Fruit fly (Drosophila melanogaster) whole organism, embryonic: Measurements from ENCODE around the gene Rtc1.
A peak's percentile ranks its signal among the peaks of the same experiment; 100 is the strongest.

Source experiments
- ATbp ChIP-seq: fragments of 200-800 bp; sonication (Bioruptor generic); optimal IDR thresholded peaks from 2 replicates; lab custom pipeline; 2017; ENCODE audit warnings: missing biosample characterization, mild to moderate bottlenecking, missing genetic modification characterization, missing genetic modification reagents
- C15 ChIP-seq: fragments of 200-800 bp; sonication (Bioruptor generic); IDR thresholded peaks from 3 replicates; pipeline ENCODE4 v1.3.6; 2022; ENCODE audit warnings: missing biosample characterization, missing genetic modification characterization
- CG10147 ChIP-seq: fragments of 200-800 bp; sonication (Bioruptor generic); optimal IDR thresholded peaks from 2 replicates; lab custom pipeline; 2019; ENCODE audit warnings: missing biosample characterization, mild to moderate bottlenecking, missing genetic modification characterization, moderate library complexity
- CG10462 ChIP-seq: fragments of 200-800 bp; sonication (Bioruptor generic); optimal IDR thresholded peaks from 2 replicates; lab custom pipeline; 2016; ENCODE audit warnings: missing biosample characterization, missing genetic modification characterization
- CG12236 ChIP-seq: fragments of 200-800 bp; sonication (Bioruptor generic); optimal IDR thresholded peaks from 2 replicates; lab custom pipeline; 2016; ENCODE audit warnings: missing biosample characterization, missing genetic modification characterization
- CG13894 ChIP-seq: fragments of 200-800 bp; sonication (Bioruptor generic); optimal IDR thresholded peaks from 3 replicates; lab custom pipeline; 2018; ENCODE audit warnings: missing biosample characterization, mild to moderate bottlenecking, missing genetic modification characterization, moderate library complexity
- CG14014 ChIP-seq: fragments of 200-800 bp; sonication (Bioruptor generic); IDR thresholded peaks from 2 replicates; pipeline ENCODE4 v1.3.6; 2022; ENCODE audit warnings: missing biosample characterization, missing genetic modification characterization
- CG15011 ChIP-seq: fragments of 200-800 bp; sonication (Bioruptor generic); optimal IDR thresholded peaks from 3 replicates; lab custom pipeline; 2018; ENCODE audit warnings: missing biosample characterization, mild to moderate bottlenecking, missing genetic modification characterization
- CG1602 ChIP-seq: fragments of 200-800 bp; sonication (Bioruptor generic); optimal IDR thresholded peaks from 3 replicates; lab custom pipeline; 2016; ENCODE audit warnings: missing biosample characterization, missing genetic modification characterization
- CG1603 ChIP-seq: fragments of 200-800 bp; sonication (Bioruptor generic); optimal IDR thresholded peaks from 2 replicates; lab custom pipeline; 2019; ENCODE audit warnings: missing biosample characterization, mild to moderate bottlenecking, missing genetic modification characterization, moderate library complexity
- CG17361 ChIP-seq: fragments of 200-800 bp; sonication (Bioruptor generic); IDR thresholded peaks from 3 replicates; pipeline ENCODE4 v1.3.6; 2022; ENCODE audit warnings: missing biosample characterization, missing genetic modification characterization
- CG18619 ChIP-seq: fragments of 200-800 bp; sonication (Bioruptor generic); optimal IDR thresholded peaks from 3 replicates; lab custom pipeline; 2017; ENCODE audit warnings: missing biosample characterization, mild to moderate bottlenecking, missing genetic modification characterization
- CG2678 ChIP-seq: fragments of 200-800 bp; sonication (Bioruptor generic); optimal IDR thresholded peaks from 3 replicates; lab custom pipeline; 2019; ENCODE audit warnings: missing biosample characterization, mild to moderate bottlenecking, missing genetic modification characterization, moderate library complexity
- CG33557 ChIP-seq: fragments of 200-800 bp; sonication (Bioruptor generic); optimal IDR thresholded peaks from 2 replicates; lab custom pipeline; 2019; ENCODE audit warnings: missing biosample characterization, mild to moderate bottlenecking, missing genetic modification characterization, moderate library complexity
- CG34376 ChIP-seq: fragments of 200-800 bp; sonication (Bioruptor generic); optimal IDR thresholded peaks from 2 replicates; lab custom pipeline; 2018; ENCODE audit warnings: missing biosample characterization, mild to moderate bottlenecking, missing genetic modification characterization
- CG3726 ChIP-seq: fragments of 200-800 bp; sonication (Bioruptor generic); IDR thresholded peaks from 3 replicates; pipeline ENCODE4, ENCODE4 v1.3.6; 2022; ENCODE audit warnings: missing biosample characterization, missing genetic modification characterization
- CG3995 ChIP-seq: fragments of 200-800 bp; sonication (Bioruptor generic); optimal IDR thresholded peaks from 3 replicates; lab custom pipeline; 2016; ENCODE audit warnings: missing biosample characterization, missing genetic modification characterization
- CG4820 ChIP-seq: fragments of 200-800 bp; sonication (Bioruptor generic); optimal IDR thresholded peaks from 3 replicates; lab custom pipeline; 2016; ENCODE audit warnings: missing biosample characterization, missing genetic modification characterization
- CG6175 ChIP-seq: fragments of 200-800 bp; sonication (Bioruptor generic); IDR thresholded peaks from 3 replicates; pipeline ENCODE4 v1.3.6; 2022; ENCODE audit warnings: missing biosample characterization, missing genetic modification characterization
- CG6689 ChIP-seq: fragments of 200-800 bp; sonication (Bioruptor generic); IDR thresholded peaks from 2 replicates; pipeline ENCODE4 v1.3.6; 2022; ENCODE audit warnings: missing biosample characterization, missing genetic modification characterization
- CG6791 ChIP-seq: fragments of 200-800 bp; sonication (Bioruptor generic); IDR thresholded peaks from 3 replicates; pipeline ENCODE4 v1.3.6; 2022; ENCODE audit warnings: missing biosample characterization, missing genetic modification characterization; ENCODE audit not compliant: partially characterized antibody
- CG6854 ChIP-seq: fragments of 200-800 bp; sonication (Bioruptor generic); optimal IDR thresholded peaks from 3 replicates; lab custom pipeline; 2017; ENCODE audit warnings: missing biosample characterization, mild to moderate bottlenecking, missing genetic modification characterization
- CG7928 ChIP-seq: fragments of 200-800 bp; sonication (Bioruptor generic); optimal IDR thresholded peaks from 2 replicates; lab custom pipeline; 2017; ENCODE audit warnings: missing biosample characterization, mild to moderate bottlenecking, missing genetic modification characterization
- CG7987 ChIP-seq: fragments of 200-800 bp; sonication (Bioruptor generic); optimal IDR thresholded peaks from 2 replicates; lab custom pipeline; 2018; ENCODE audit warnings: missing biosample characterization, mild to moderate bottlenecking, missing genetic modification characterization, moderate library complexity
- CG8359 ChIP-seq: fragments of 200-800 bp; sonication (Bioruptor generic); optimal IDR thresholded peaks from 2 replicates; lab custom pipeline; 2017; ENCODE audit warnings: missing biosample characterization, mild to moderate bottlenecking, missing genetic modification characterization, borderline replicate concordance
- CG8478 ChIP-seq: fragments of >200 bp; optimal IDR thresholded peaks from 2 replicates; lab custom pipeline; 2018
- CHES-1-like ChIP-seq: fragments of 200-800 bp; sonication (Bioruptor generic); optimal IDR thresholded peaks from 2 replicates; lab custom pipeline; 2016; ENCODE audit warnings: missing biosample characterization, missing genetic modification characterization
- ERR ChIP-seq: fragments of 200-800 bp; sonication (Bioruptor generic); optimal IDR thresholded peaks from 2 replicates; lab custom pipeline; 2016; ENCODE audit warnings: missing biosample characterization, missing genetic modification characterization
- Elba2 ChIP-seq: fragments of 200-800 bp; sonication (Bioruptor generic); optimal IDR thresholded peaks from 3 replicates; lab custom pipeline; 2016; ENCODE audit warnings: missing biosample characterization, missing genetic modification characterization
- H15 ChIP-seq: fragments of 200-800 bp; sonication (Bioruptor generic); IDR thresholded peaks from 3 replicates; pipeline ENCODE4 v1.3.6; 2022; ENCODE audit warnings: missing biosample characterization, missing genetic modification characterization
- Hr78 ChIP-seq, 2 experiments: fragments of 200-800 bp in 1 of 2; fragments of >200 bp in 1 of 2; sonication (Bioruptor generic) in 1 of 2; optimal IDR thresholded peaks; 2 replicates each; lab custom pipeline; 2017 to 2019; ENCODE audit warnings: missing biosample characterization in 2 of 2, missing genetic modification characterization in 2 of 2, mild to moderate bottlenecking in 1 of 2, moderate library complexity in 1 of 2
- Oli ChIP-seq: fragments of 200-800 bp; sonication (Bioruptor generic); optimal IDR thresholded peaks from 2 replicates; lab custom pipeline; 2018; ENCODE audit warnings: missing biosample characterization, mild to moderate bottlenecking, missing genetic modification characterization, moderate library complexity
- Opbp ChIP-seq: fragments of 200-800 bp; sonication (Bioruptor generic); IDR thresholded peaks from 3 replicates; pipeline ENCODE4 v1.3.6; 2022; ENCODE audit warnings: missing biosample characterization, missing genetic modification characterization; ENCODE audit not compliant: partially characterized antibody
- ab ChIP-seq: fragments of 200-800 bp; sonication (Bioruptor generic); optimal IDR thresholded peaks from 2 replicates; lab custom pipeline; 2016; ENCODE audit warnings: missing biosample characterization, missing genetic modification characterization
- az2 ChIP-seq: fragments of 200-800 bp; sonication (Bioruptor generic); optimal IDR thresholded peaks from 3 replicates; lab custom pipeline; 2016; ENCODE audit warnings: missing biosample characterization, missing genetic modification characterization
- btn ChIP-seq: fragments of 200-800 bp; sonication (Bioruptor generic); optimal IDR thresholded peaks from 2 replicates; lab custom pipeline; 2016; ENCODE audit warnings: missing biosample characterization, missing genetic modification characterization
- da ChIP-seq: fragments of 200-800 bp; sonication (Bioruptor generic); optimal IDR thresholded peaks from 2 replicates; lab custom pipeline; 2016; ENCODE audit warnings: missing biosample characterization, missing genetic modification characterization
- ewg ChIP-seq: fragments of 200-800 bp; sonication (Bioruptor generic); optimal IDR thresholded peaks from 3 replicates; lab custom pipeline; 2017; ENCODE audit warnings: mild to moderate bottlenecking, missing biosample characterization, missing genetic modification reagents, missing genetic modification characterization
- gcm2 ChIP-seq: fragments of 200-800 bp; sonication (Bioruptor generic); optimal IDR thresholded peaks from 2 replicates; lab custom pipeline; 2016; ENCODE audit warnings: missing biosample characterization, missing genetic modification characterization
- gem ChIP-seq: fragments of 200-800 bp; sonication (Bioruptor generic); optimal IDR thresholded peaks from 2 replicates; lab custom pipeline; 2019; ENCODE audit warnings: missing biosample characterization, mild to moderate bottlenecking, missing genetic modification characterization, moderate library complexity
- ind ChIP-seq: fragments of 200-800 bp; sonication (Bioruptor generic); optimal IDR thresholded peaks from 3 replicates; lab custom pipeline; 2016; ENCODE audit warnings: missing biosample characterization, missing genetic modification characterization
- kni ChIP-seq: fragments of 200-800 bp; sonication (Bioruptor generic); optimal IDR thresholded peaks from 3 replicates; lab custom pipeline; 2017; ENCODE audit warnings: mild to moderate bottlenecking, missing biosample characterization, missing genetic modification reagents, missing genetic modification characterization
- nau ChIP-seq: fragments of 200-800 bp; sonication (Bioruptor generic); optimal IDR thresholded peaks from 3 replicates; lab custom pipeline; 2017; ENCODE audit warnings: missing biosample characterization, mild to moderate bottlenecking, missing genetic modification characterization, missing genetic modification reagents
- pfk ChIP-seq: fragments of 200-800 bp; sonication (Bioruptor generic); optimal IDR thresholded peaks from 2 replicates; lab custom pipeline; 2018; ENCODE audit warnings: missing biosample characterization, mild to moderate bottlenecking, missing genetic modification characterization, moderate library complexity
- pnt ChIP-seq: fragments of 200-800 bp; sonication (Bioruptor generic); optimal IDR thresholded peaks from 3 replicates; lab custom pipeline; 2016; ENCODE audit warnings: missing biosample characterization, missing genetic modification characterization
- pros ChIP-seq: fragments of 200-800 bp; sonication (Bioruptor generic); optimal IDR thresholded peaks from 3 replicates; lab custom pipeline; 2019; ENCODE audit warnings: missing biosample characterization, mild to moderate bottlenecking, missing genetic modification characterization, moderate library complexity
- pum ChIP-seq: fragments of 200-800 bp; sonication (Bioruptor generic); optimal IDR thresholded peaks from 2 replicates; lab custom pipeline; 2016; ENCODE audit warnings: missing biosample characterization, missing genetic modification characterization
- stwl ChIP-seq: fragments of 200-800 bp; sonication (Bioruptor generic); optimal IDR thresholded peaks from 3 replicates; lab custom pipeline; 2018; ENCODE audit warnings: missing biosample characterization, mild to moderate bottlenecking, missing genetic modification characterization, moderate library complexity
- toy ChIP-seq: fragments of 200-800 bp; sonication (Bioruptor generic); IDR thresholded peaks from 2 replicates; pipeline ENCODE4 v1.3.6; 2022; ENCODE audit warnings: missing biosample characterization, missing genetic modification characterization
- ttk ChIP-seq: fragments of 200-800 bp; sonication (Bioruptor generic); IDR thresholded peaks from 2 replicates; pipeline ENCODE4 v2.1.2; 2022; ENCODE audit warnings: missing biosample characterization, missing genetic modification characterization
- vnd ChIP-seq: fragments of 200-800 bp; sonication (Bioruptor generic); IDR thresholded peaks from 3 replicates; pipeline ENCODE4 v1.3.6; 2022; ENCODE audit warnings: missing biosample characterization, missing genetic modification characterization; ENCODE audit not compliant: partially characterized antibody
- vvl ChIP-seq: fragments of 200-800 bp; sonication (Bioruptor generic); IDR thresholded peaks from 2 replicates; pipeline ENCODE4 v1.3.6; 2022; ENCODE audit warnings: missing biosample characterization, missing genetic modification characterization

Rtc1 gene

DNA sequence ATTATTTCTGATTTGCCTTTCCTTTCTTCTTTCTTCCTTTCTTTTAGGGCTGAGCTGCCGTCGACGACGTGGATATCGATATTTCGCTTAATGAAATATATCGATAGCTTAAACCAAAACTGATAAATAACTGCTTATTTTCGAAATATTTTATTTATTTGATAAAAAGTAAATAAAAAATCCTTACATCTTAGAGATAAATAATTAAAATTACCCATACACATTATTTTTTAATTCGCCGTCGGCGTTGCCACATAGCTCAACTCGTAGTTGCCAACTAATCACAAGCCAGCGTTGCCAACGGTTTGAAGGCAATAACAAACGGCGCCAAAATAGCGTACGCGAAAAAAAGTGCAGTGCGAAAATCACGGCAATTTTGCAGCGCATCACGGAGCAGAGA, 35.0 kb upstream of the Rtc1 start, which contains the start of the genes Mrgn1 and mus101 (continued):
- peak; percentile 56; the same call in 1 of the 3 replicates for TF ChIP-seq CG6791 (GFP tag; lab: Robert Waterston, UW)
- no peak for TF ChIP-seq CG1603 (tag; lab: Kevin White, UChicago)
- TF ChIP-seq CG3726 (GFP tag; lab: Robert Waterston, UW) = no peak
- peak; percentile 66 for TF ChIP-seq vnd
- TF ChIP-seq CG13894 (tag; lab: Kevin White, UChicago) = no peak
- no peak for TF ChIP-seq gem (tag; lab: Kevin White, UChicago)
- TF ChIP-seq CG15011 (GFP tag; lab: Kevin White, UChicago) = no peak
- no peak for TF ChIP-seq ind
- TF ChIP-seq ttk (GFP tag; lab: Robert Waterston, UW) = no peak
- no peak for TF ChIP-seq CG7987 (GFP tag; lab: Kevin White, UChicago)
- TF ChIP-seq H15 = no peak
- TF ChIP-seq gcm2 (GFP tag; lab: Kevin White, UChicago) = no peak
- TF ChIP-seq CG7928 (GFP tag; lab: Kevin White, UChicago) = no peak
- peak; percentile 50; the same call in 2 of the 3 replicates for TF ChIP-seq Opbp (GFP tag; lab: Robert Waterston, UW)
- no peak for TF ChIP-seq CG18619 (GFP tag; lab: Kevin White, UChicago)
- TF ChIP-seq ewg (GFP tag; lab: Kevin White, UChicago) = no peak
- no peak for TF ChIP-seq pfk (GFP tag; lab: Kevin White, UChicago)
- no peak for TF ChIP-seq pum (GFP tag; lab: Kevin White, UChicago)
- TF ChIP-seq pnt (GFP tag; lab: Kevin White, UChicago) = no peak
- no peak for TF ChIP-seq CG6854 (GFP tag; lab: Kevin White, UChicago)
- no peak for TF ChIP-seq Elba2 (GFP tag; lab: Kevin White, UChicago)
- TF ChIP-seq CG17361 = no peak
- TF ChIP-seq toy (GFP tag; lab: Robert Waterston, UW) = no peak
- no peak for TF ChIP-seq vvl (GFP tag; lab: Robert Waterston, UW)
- no peak for TF ChIP-seq ATbp
- TF ChIP-seq CG14014 = no peak
- TF ChIP-seq CG8359 (GFP tag; lab: Kevin White, UChicago) = no peak
- TF ChIP-seq btn (GFP tag; lab: Kevin White, UChicago) = no peak
- TF ChIP-seq CG10462 (GFP tag; lab: Kevin White, UChicago) = no peak
- no peak for TF ChIP-seq kni (GFP tag; lab: Kevin White, UChicago)
- TF ChIP-seq CG1602 (GFP tag; lab: Kevin White, UChicago) = no peak
- no peak for TF ChIP-seq nau (GFP tag; lab: Kevin White, UChicago)
- no peak for TF ChIP-seq CG12236 (GFP tag; lab: Kevin White, UChicago)
- TF ChIP-seq CG3995 (GFP tag; lab: Kevin White, UChicago) = peak; percentile 59
- TF ChIP-seq ERR (GFP tag; lab: Kevin White, UChicago) = no peak
- no peak for TF ChIP-seq CG6175 (GFP tag; lab: Robert Waterston, UW)
- no peak for TF ChIP-seq da (GFP tag; lab: Kevin White, UChicago)
- TF ChIP-seq stwl (tag; lab: Kevin White, UChicago) = peak; percentile 56
- no peak for TF ChIP-seq CG2678 (tag; lab: Kevin White, UChicago)
- TF ChIP-seq Oli = no peak
- TF ChIP-seq CG10147 (GFP tag; lab: Kevin White, UChicago) = no peak
- no peak for TF ChIP-seq CG4820 (GFP tag; lab: Kevin White, UChicago)
- TF ChIP-seq CG34376 (GFP tag; lab: Kevin White, UChicago) = no peak
- TF ChIP-seq CG33557 (GFP tag; lab: Kevin White, UChicago) = no peak
- TF ChIP-seq CG8478 (lab: Kevin White, UChicago) = no peak
- TF ChIP-seq ab (GFP tag; lab: Kevin White, UChicago) = no peak
- TF ChIP-seq az2 (GFP tag; lab: Kevin White, UChicago) = no peak
- no peak for TF ChIP-seq CHES-1-like (GFP tag; lab: Kevin White, UChicago)
- no peak for TF ChIP-seq CG6689 (GFP tag; lab: Robert Waterston, UW)
- TF ChIP-seq Hr78 (GFP tag; optimal IDR thresholded peaks at IDR 0.05; lab: Kevin White, UChicago) = no peak
- TF ChIP-seq pros (GFP tag; lab: Kevin White, UChicago) = no peak
- no peak for TF ChIP-seq C15 (GFP tag; lab: Robert Waterston, UW)
